Fruit fly (Drosophila melanogaster) whole organism, embryonic: ENCODE data around the gene CG13601.
A peak's percentile ranks its signal among the peaks of the same experiment; 100 is the strongest.

Source experiments
- Atf3 ChIP-seq: fragments of 200-800 bp; sonication (Bioruptor generic); optimal IDR thresholded peaks from 3 replicates; lab custom pipeline; 2016; ENCODE audit warnings: missing biosample characterization, missing genetic modification characterization
- CG10543 ChIP-seq: fragments of 200-800 bp; sonication (Bioruptor generic); optimal IDR thresholded peaks from 3 replicates; lab custom pipeline; 2017; ENCODE audit warnings: missing biosample characterization, mild to moderate bottlenecking, missing genetic modification characterization, moderate library complexity
- CG10959 ChIP-seq: fragments of 200-800 bp; sonication (Bioruptor generic); IDR thresholded peaks from 2 replicates; pipeline ENCODE4 v1.3.6; 2022; ENCODE audit warnings: missing biosample characterization, missing genetic modification characterization
- CG11085 ChIP-seq: fragments of 200-800 bp; sonication (Bioruptor generic); IDR thresholded peaks from 2 replicates; pipeline ENCODE4 v1.3.6; 2022; ENCODE audit warnings: missing biosample characterization, missing genetic modification characterization
- CG1233 ChIP-seq: fragments of 200-800 bp; sonication (Bioruptor generic); optimal IDR thresholded peaks from 4 replicates; lab custom pipeline; 2018; ENCODE audit warnings: missing biosample characterization, mild to moderate bottlenecking, missing genetic modification characterization
- CG13123 ChIP-seq: fragments of 200-800 bp; sonication (Bioruptor generic); optimal IDR thresholded peaks from 2 replicates; lab custom pipeline; 2016; ENCODE audit warnings: missing biosample characterization, missing genetic modification characterization
- CG14667 ChIP-seq: fragments of 200-800 bp; sonication (Bioruptor generic); IDR thresholded peaks from 2 replicates; pipeline ENCODE4 v1.3.6; 2022; ENCODE audit warnings: missing biosample characterization, missing genetic modification characterization
- CG1603 ChIP-seq: fragments of 200-800 bp; sonication (Bioruptor generic); optimal IDR thresholded peaks from 2 replicates; lab custom pipeline; 2019; ENCODE audit warnings: missing biosample characterization, mild to moderate bottlenecking, missing genetic modification characterization, moderate library complexity
- CG16863 ChIP-seq: fragments of 200-800 bp; sonication (Bioruptor generic); optimal IDR thresholded peaks from 3 replicates; lab custom pipeline; 2016; ENCODE audit warnings: missing biosample characterization, missing genetic modification characterization
- CG17186 ChIP-seq: fragments of 200-800 bp; sonication (Bioruptor generic); optimal IDR thresholded peaks from 3 replicates; lab custom pipeline; 2017; ENCODE audit warnings: missing biosample characterization, missing genetic modification reagents, missing genetic modification characterization
- CG18599 ChIP-seq: fragments of 200-800 bp; sonication (Bioruptor generic); optimal IDR thresholded peaks from 3 replicates; lab custom pipeline; 2017; ENCODE audit warnings: missing biosample characterization, missing genetic modification characterization, mild to moderate bottlenecking, moderate library complexity, missing genetic modification reagents
- CG18764 ChIP-seq: fragments of 200-800 bp; sonication (Bioruptor generic); optimal IDR thresholded peaks from 3 replicates; lab custom pipeline; 2016; ENCODE audit warnings: missing biosample characterization, missing genetic modification characterization
- CG30020 ChIP-seq: fragments of 200-800 bp; optimal IDR thresholded peaks from 2 replicates; lab custom pipeline; 2019; ENCODE audit warnings: missing biosample characterization, mild to moderate bottlenecking, missing genetic modification characterization, moderate library complexity
- CG31224 ChIP-seq: fragments of 200-800 bp; sonication (Bioruptor generic); IDR thresholded peaks from 2 replicates; pipeline ENCODE4 v1.3.6; 2022; ENCODE audit warnings: missing biosample characterization, missing genetic modification characterization
- CG3407 ChIP-seq: fragments of 200-800 bp; sonication (Bioruptor generic); optimal IDR thresholded peaks from 2 replicates; lab custom pipeline; 2018; ENCODE audit warnings: missing biosample characterization, mild to moderate bottlenecking, missing genetic modification characterization
- CG4282 ChIP-seq: fragments of 200-800 bp; sonication (Bioruptor generic); optimal IDR thresholded peaks from 2 replicates; lab custom pipeline; 2016; ENCODE audit warnings: missing biosample characterization, missing genetic modification characterization
- CG4820 ChIP-seq: fragments of 200-800 bp; sonication (Bioruptor generic); optimal IDR thresholded peaks from 3 replicates; lab custom pipeline; 2016; ENCODE audit warnings: missing biosample characterization, missing genetic modification characterization
- CG6175 ChIP-seq: fragments of 200-800 bp; sonication (Bioruptor generic); IDR thresholded peaks from 3 replicates; pipeline ENCODE4 v1.3.6; 2022; ENCODE audit warnings: missing biosample characterization, missing genetic modification characterization
- CG7839 ChIP-seq: fragments of 200-800 bp; sonication (Bioruptor generic); optimal IDR thresholded peaks from 3 replicates; lab custom pipeline; 2018; ENCODE audit warnings: missing biosample characterization, mild to moderate bottlenecking, missing genetic modification characterization, moderate library complexity
- CG7987 ChIP-seq: fragments of 200-800 bp; sonication (Bioruptor generic); optimal IDR thresholded peaks from 2 replicates; lab custom pipeline; 2018; ENCODE audit warnings: missing biosample characterization, mild to moderate bottlenecking, missing genetic modification characterization, moderate library complexity
- CG8359 ChIP-seq: fragments of 200-800 bp; sonication (Bioruptor generic); optimal IDR thresholded peaks from 2 replicates; lab custom pipeline; 2017; ENCODE audit warnings: missing biosample characterization, mild to moderate bottlenecking, missing genetic modification characterization, borderline replicate concordance
- CG8944 ChIP-seq: fragments of 200-800 bp; sonication (Bioruptor generic); optimal IDR thresholded peaks from 3 replicates; lab custom pipeline; 2016; ENCODE audit warnings: missing biosample characterization, missing genetic modification characterization
- CG9609 ChIP-seq: fragments of 200-800 bp; sonication (Bioruptor generic); optimal IDR thresholded peaks from 3 replicates; lab custom pipeline; 2016; ENCODE audit warnings: missing biosample characterization, missing genetic modification characterization
- Fer1 ChIP-seq: fragments of 200-800 bp; sonication (Bioruptor generic); optimal IDR thresholded peaks from 2 replicates; lab custom pipeline; 2017; ENCODE audit warnings: missing biosample characterization, mild to moderate bottlenecking, missing genetic modification characterization
- HmgZ ChIP-seq: fragments of 200-800 bp; sonication (Bioruptor generic); optimal IDR thresholded peaks from 2 replicates; lab custom pipeline; 2018; ENCODE audit warnings: missing biosample characterization, mild to moderate bottlenecking, missing genetic modification characterization
- NK7.1 ChIP-seq: fragments of 200-800 bp; sonication (Bioruptor generic); optimal IDR thresholded peaks from 3 replicates; lab custom pipeline; 2016; ENCODE audit warnings: missing biosample characterization, missing genetic modification characterization
- Optix ChIP-seq: fragments of 200-800 bp; sonication (Bioruptor generic); IDR thresholded peaks from 3 replicates; pipeline ENCODE4 v1.3.6; 2022; ENCODE audit warnings: missing biosample characterization, missing genetic modification characterization
- PHDP ChIP-seq: fragments of 200-800 bp; sonication (Bioruptor generic); optimal IDR thresholded peaks from 3 replicates; lab custom pipeline; 2018; ENCODE audit warnings: missing biosample characterization, mild to moderate bottlenecking, missing genetic modification characterization, moderate library complexity
- Rx ChIP-seq: fragments of 200-800 bp; sonication (Bioruptor generic); IDR thresholded peaks from 2 replicates; pipeline ENCODE4 v1.3.6; 2022; ENCODE audit warnings: missing biosample characterization, missing genetic modification characterization
- Sox102F ChIP-seq: fragments of 200-800 bp; sonication (Bioruptor generic); optimal IDR thresholded peaks from 2 replicates; lab custom pipeline; 2018; ENCODE audit warnings: missing biosample characterization, mild to moderate bottlenecking, missing genetic modification characterization, moderate library complexity
- Ssrp ChIP-seq: fragments of 200-800 bp; sonication (Bioruptor generic); optimal IDR thresholded peaks from 2 replicates; lab custom pipeline; 2018; ENCODE audit warnings: missing biosample characterization, mild to moderate bottlenecking, missing genetic modification characterization, moderate library complexity
- TFAM ChIP-seq: fragments of 200-800 bp; sonication (Bioruptor generic); optimal IDR thresholded peaks from 2 replicates; lab custom pipeline; 2017; ENCODE audit warnings: missing biosample characterization, missing genetic modification characterization, inconsistent platforms
- Taf1 ChIP-seq: fragments of 200-800 bp; sonication (Bioruptor generic); IDR thresholded peaks from 2 replicates; pipeline ENCODE4 v1.3.6; 2022; ENCODE audit warnings: missing biosample characterization, missing genetic modification characterization
- Xbp1 ChIP-seq: fragments of 200-800 bp; sonication (Bioruptor generic); optimal IDR thresholded peaks from 3 replicates; lab custom pipeline; 2016; ENCODE audit warnings: missing biosample characterization, mild to moderate bottlenecking, missing genetic modification characterization
- Xrp1 ChIP-seq: fragments of 200-800 bp; sonication (Bioruptor generic); IDR thresholded peaks from 2 replicates; pipeline ENCODE4 v1.3.6; 2022; ENCODE audit warnings: missing biosample characterization, missing genetic modification characterization
- cg ChIP-seq: fragments of 200-800 bp; sonication (Bioruptor generic); optimal IDR thresholded peaks from 3 replicates; lab custom pipeline; 2019; ENCODE audit warnings: missing biosample characterization, mild to moderate bottlenecking, missing genetic modification characterization, moderate library complexity
- crol ChIP-seq: fragments of 200-800 bp; sonication (Bioruptor generic); IDR thresholded peaks from 2 replicates; pipeline ENCODE4 v1.3.6; 2022; ENCODE audit warnings: missing biosample characterization, missing genetic modification characterization
- cwo ChIP-seq: fragments of 200-800 bp; sonication (Bioruptor generic); optimal IDR thresholded peaks from 3 replicates; lab custom pipeline; 2017; ENCODE audit warnings: missing biosample characterization, missing genetic modification characterization, mild to moderate bottlenecking, moderate library complexity, missing genetic modification reagents
- dan ChIP-seq: fragments of 200-800 bp; sonication (Bioruptor generic); IDR thresholded peaks from 2 replicates; pipeline ENCODE4 v1.3.6; 2022; ENCODE audit warnings: missing biosample characterization, missing genetic modification characterization
- dysf ChIP-seq: fragments of 200-800 bp; sonication (Bioruptor generic); IDR thresholded peaks from 3 replicates; pipeline ENCODE4 v1.3.6; 2022; ENCODE audit warnings: missing biosample characterization, missing genetic modification characterization
- ems ChIP-seq: fragments of 200-800 bp; sonication (Bioruptor generic); optimal IDR thresholded peaks from 3 replicates; lab custom pipeline; 2016; ENCODE audit warnings: missing biosample characterization, missing genetic modification characterization
- hb ChIP-seq: fragments of 200-800 bp; sonication (Bioruptor generic); IDR thresholded peaks from 3 replicates; pipeline ENCODE4 v1.3.6; 2022; ENCODE audit warnings: missing biosample characterization, missing genetic modification characterization; ENCODE audit not compliant: partially characterized antibody
- jing ChIP-seq: fragments of 200-800 bp; sonication (Bioruptor generic); optimal IDR thresholded peaks from 2 replicates; lab custom pipeline; 2018; ENCODE audit warnings: missing biosample characterization, mild to moderate bottlenecking, missing genetic modification characterization
- ken ChIP-seq: fragments of 200-800 bp; sonication (Bioruptor generic); IDR thresholded peaks from 3 replicates; pipeline ENCODE4 v1.3.6; 2022; ENCODE audit warnings: missing biosample characterization, missing genetic modification characterization
- knrl ChIP-seq: fragments of 200-800 bp; sonication (Bioruptor generic); IDR thresholded peaks from 3 replicates; pipeline ENCODE4 v1.3.6; 2022; ENCODE audit warnings: missing biosample characterization, missing genetic modification characterization; ENCODE audit not compliant: partially characterized antibody
- lov ChIP-seq, 2 experiments: fragments of 200-800 bp in 1 of 2; fragments of >200 bp in 1 of 2; sonication (Bioruptor generic) in 1 of 2; IDR thresholded peaks in 1 of 2; optimal IDR thresholded peaks in 1 of 2; 2 replicates in 1 of 2; 3 replicates in 1 of 2; pipeline versions ENCODE4 v1.3.6 to Lab custom; 2017 to 2022; ENCODE audit warnings: missing biosample characterization in 1 of 2, missing genetic modification characterization in 1 of 2
- p53 ChIP-seq: fragments of 200-800 bp; sonication (Bioruptor generic); optimal IDR thresholded peaks from 2 replicates; lab custom pipeline; 2016; ENCODE audit warnings: missing biosample characterization, missing genetic modification characterization
- pnt ChIP-seq: fragments of 200-800 bp; sonication (Bioruptor generic); optimal IDR thresholded peaks from 3 replicates; lab custom pipeline; 2016; ENCODE audit warnings: missing biosample characterization, missing genetic modification characterization
- run ChIP-seq: fragments of 200-800 bp; sonication (Bioruptor generic); optimal IDR thresholded peaks from 3 replicates; lab custom pipeline; 2018; ENCODE audit warnings: missing biosample characterization, mild to moderate bottlenecking, missing genetic modification characterization
- tio ChIP-seq: fragments of 200-800 bp; sonication (Bioruptor generic); optimal IDR thresholded peaks from 2 replicates; lab custom pipeline; 2017; ENCODE audit warnings: missing biosample characterization, missing genetic modification characterization, inconsistent platforms
- tx ChIP-seq: fragments of 200-800 bp; sonication (Bioruptor generic); optimal IDR thresholded peaks from 2 replicates; lab custom pipeline; 2016; ENCODE audit warnings: missing biosample characterization, missing genetic modification characterization

CG13601 gene

DNA sequence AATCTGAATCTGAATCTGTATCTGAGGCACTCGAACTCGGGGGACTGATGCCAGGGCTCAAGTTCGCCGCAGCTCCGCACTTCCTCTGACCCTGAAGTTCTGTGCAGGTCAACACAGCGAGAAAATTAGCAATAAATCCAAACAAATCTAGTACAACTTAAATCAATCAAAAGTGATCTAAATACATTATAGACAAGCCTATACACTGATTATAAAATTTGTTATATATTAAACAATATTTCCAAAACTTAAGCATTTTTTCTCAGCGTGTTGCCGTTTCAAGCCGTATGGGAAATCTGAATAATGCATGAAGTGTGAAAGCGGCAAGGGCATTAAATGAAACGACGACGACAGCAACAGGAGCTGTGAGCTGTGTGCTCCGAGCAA lies 12.4 kb downstream of the CG13601 start (continued):
- TF ChIP-seq Xbp1 (peak; percentile 26), run (tag; lab: Kevin White, UChicago) (no peak), CG8359 (GFP tag; lab: Kevin White, UChicago) (no peak), CG4282 (GFP tag; lab: Kevin White, UChicago) (no peak), PHDP (tag; lab: Kevin White, UChicago) (peak; percentile 5), CG7987 (GFP tag; lab: Kevin White, UChicago) (no peak), CG10543 (GFP tag; lab: Kevin White, UChicago) (no peak), cg (GFP tag; lab: Kevin White, UChicago) (no peak), tx (no peak), CG6175 (GFP tag; lab: Robert Waterston, UW) (no peak), NK7.1 (no peak), CG16863 (GFP tag; lab: Kevin White, UChicago) (no peak), Taf1 (GFP tag; lab: Robert Waterston, UW) (0 out of 2 replicates have a peak, but pooled peaks have one; percentile 27), hb (GFP tag; lab: Robert Waterston, UW) (no peak), tio (peak; percentile 27), Optix (GFP tag; lab: Robert Waterston, UW) (no peak; the same call in 2 of the 3 replicates), lov (optimal IDR thresholded peaks at IDR 0.05; lab: Kevin White, UChicago) (no peak), lov (GFP tag; IDR thresholded peaks at IDR 0.05; lab: Robert Waterston, UW) (no peak), crol (GFP tag; lab: Robert Waterston, UW) (peak; percentile 34; the same call in 1 of the 2 replicates), CG8944 (GFP tag; lab: Kevin White, UChicago) (no peak), CG1233 (GFP tag; lab: Kevin White, UChicago) (no peak), cwo (no peak), CG7839 (tag; lab: Kevin White, UChicago) (peak; percentile 49), CG30020 (tag; lab: Kevin White, UChicago) (no peak), CG13123 (GFP tag; lab: Kevin White, UChicago) (no peak), jing (GFP tag; lab: Kevin White, UChicago) (no peak), Fer1 (GFP tag; lab: Kevin White, UChicago) (peak; percentile 57), ems (GFP tag; lab: Kevin White, UChicago) (peak; percentile 29), TFAM (GFP tag; lab: Kevin White, UChicago) (no peak), CG17186 (GFP tag; lab: Kevin White, UChicago) (no peak), CG11085 (GFP tag; lab: Robert Waterston, UW) (no peak), knrl (GFP tag; lab: Robert Waterston, UW) (no peak), dysf (peak; percentile 36; the same call in 2 of the 3 replicates), HmgZ (tag; lab: Kevin White, UChicago) (no peak), CG31224 (GFP tag; lab: Robert Waterston, UW) (peak; percentile 29; the same call in 1 of the 2 replicates), Atf3 (GFP tag; lab: Kevin White, UChicago) (no peak), Rx (GFP tag; lab: Robert Waterston, UW) (no peak), pnt (no peak), CG4820 (GFP tag; lab: Kevin White, UChicago) (no peak), Ssrp (peak; percentile 12), ken (no peak), CG3407 (no peak), Xrp1 (GFP tag; lab: Robert Waterston, UW) (peak; percentile 64; the same call in 1 of the 2 replicates), CG9609 (no peak), CG18599 (GFP tag; lab: Kevin White, UChicago) (peak; percentile 44), CG18764 (no peak), CG14667 (GFP tag; lab: Robert Waterston, UW) (0 out of 2 replicates have a peak, but pooled peaks have one; percentile 15), CG1603 (tag; lab: Kevin White, UChicago) (peak; percentile 58), p53 (no peak), CG10959 (GFP tag; lab: Robert Waterston, UW) (no peak), dan (no peak), Sox102F (GFP tag; lab: Kevin White, UChicago) (peak; percentile 49)
